Fruit fly (Drosophila melanogaster) S2 (cell line): ENCODE data around the gene AdoR.

Experiments used
- CG8478 ChIP-seq: fragments of >200 bp; optimal IDR thresholded peaks from 2 replicates; lab custom pipeline; 2018
- CTCF ChIP-seq, 2 experiments: fragments of >200 bp; optimal IDR thresholded peaks; 2 replicates each; lab custom pipeline; 2018

DNA sequence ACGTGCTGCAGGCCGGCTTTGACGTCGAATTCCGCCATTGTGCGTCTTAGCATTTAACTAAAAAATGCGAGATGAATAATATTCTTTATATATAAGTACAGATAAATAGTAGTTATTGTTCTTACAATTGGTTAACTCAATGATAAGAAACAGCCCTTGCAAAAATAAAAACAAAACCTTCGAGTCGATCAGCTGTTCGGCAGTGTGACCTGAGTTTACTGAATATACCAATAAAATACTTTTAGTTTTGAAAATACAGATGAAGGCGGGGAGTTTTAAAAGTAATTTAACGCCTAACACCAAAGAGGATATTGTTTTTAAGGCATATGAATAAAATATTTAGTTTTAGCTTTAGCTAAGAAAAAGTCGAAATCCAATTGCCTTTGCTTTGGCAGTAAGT, 28.1 kb upstream of the AdoR start, which contains the start of the genes CG1983 and CG15530:
- no peak for TF ChIP-seq CG8478 (lab: Kevin White, UChicago)
- TF ChIP-seq CTCF (optimal IDR thresholded peaks at IDR 0.05; lab: Kevin White, UChicago), result no peak
